Worm (Caenorhabditis elegans): ENCODE data around the gene moc-3.

Gene moc-3

ce11 chrIV:8136005-8136512, 5.7 kb downstream of the moc-3 start, which contains the start of the genes isp-1 and islo-1 (continued):
- no peak for TF ChIP-seq F44E2.7 (GFP tag; IDR thresholded peaks at IDR 0.05)
- TF ChIP-seq nhr-25 (tag; optimal IDR thresholded peaks at IDR 0.05; ENCODE audit: borderline replicate concordance, insufficient read depth) = peak; percentile 33
- TF ChIP-seq hlh-11 (tag; optimal IDR thresholded peaks at IDR 0.05) = peak; percentile 39
- TF ChIP-seq egl-27 (tag; optimal IDR thresholded peaks at IDR 0.05) = no peak
- TF ChIP-seq lin-39 (tag; optimal IDR thresholded peaks at IDR 0.05) = no peak
- no peak for TF ChIP-seq ceh-32 (tag; optimal IDR thresholded peaks at IDR 0.05; ENCODE audit: poor library complexity)
- no peak for TF ChIP-seq gei-8 (GFP tag; optimal IDR thresholded peaks at IDR 0.05)
- TF ChIP-seq mep-1 (tag; optimal IDR thresholded peaks at IDR 0.05) = peak; percentile 69
- peak; percentile 32 for TF ChIP-seq nhr-28 (tag; optimal IDR thresholded peaks at IDR 0.05)
- TF ChIP-seq nhr-48 (tag; optimal IDR thresholded peaks at IDR 0.05) = no peak
- no peak for TF ChIP-seq Y5F2A.4 (GFP tag; optimal IDR thresholded peaks at IDR 0.05)
- TF ChIP-seq ceh-20 (GFP tag; IDR thresholded peaks at IDR 0.05) = no peak
- no peak for TF ChIP-seq nhr-10 (tag; optimal IDR thresholded peaks at IDR 0.05)
- peak; percentile 35 for TF ChIP-seq unc-130 (GFP tag; optimal IDR thresholded peaks at IDR 0.05)
- no peak for TF ChIP-seq tag-97 (GFP tag; IDR thresholded peaks at IDR 0.05)
- peak; percentile 82 for TF ChIP-seq mes-2 (tag; optimal IDR thresholded peaks at IDR 0.05; ENCODE audit: poor library complexity, severe bottlenecking)
- TF ChIP-seq mxl-3 (GFP tag; optimal IDR thresholded peaks at IDR 0.05) = peak; percentile 11
- no peak for TF ChIP-seq T20F7.1 (GFP tag; optimal IDR thresholded peaks at IDR 0.05)
- no peak for TF ChIP-seq arid-1 (GFP tag; conservative IDR thresholded peaks at IDR 0.05)
- no peak for TF ChIP-seq Y105C5A.15 (GFP tag; IDR thresholded peaks at IDR 0.05)
- TF ChIP-seq daf-19 (GFP tag; conservative IDR thresholded peaks at IDR 0.05) = no peak
- peak; percentile 1 for TF ChIP-seq lin-15B (tag; optimal IDR thresholded peaks at IDR 0.05)
- TF ChIP-seq ztf-7 (tag; optimal IDR thresholded peaks at IDR 0.05) = no peak
- TF ChIP-seq lim-7 (GFP tag; IDR thresholded peaks at IDR 0.05) = no peak
- TF ChIP-seq vab-7 (GFP tag; IDR thresholded peaks at IDR 0.05) = no peak
- TF ChIP-seq madf-9 (GFP tag; conservative IDR thresholded peaks at IDR 0.05) = no peak
- no peak for TF ChIP-seq cey-2 (tag; optimal IDR thresholded peaks at IDR 0.05; ENCODE audit: borderline replicate concordance, insufficient read depth)
- no peak for TF ChIP-seq ceh-28 (tag; optimal IDR thresholded peaks at IDR 0.05)

- TF ChIP-seq madf-9 (GFP tag; conservative IDR thresholded peaks at IDR 0.05) (no peak), mdl-1 (tag; optimal IDR thresholded peaks at IDR 0.05) (no peak), daf-19 (GFP tag; conservative IDR thresholded peaks at IDR 0.05) (no peak), ztf-7 (tag; optimal IDR thresholded peaks at IDR 0.05) (no peak), spr-1 (tag; optimal IDR thresholded peaks at IDR 0.05) (no peak), madf-5 (GFP tag; IDR thresholded peaks at IDR 0.05) (no peak), F26F4.8 (GFP tag; conservative IDR thresholded peaks at IDR 0.05) (no peak), Y105C5A.15 (GFP tag; IDR thresholded peaks at IDR 0.05) (no peak), nhr-6 (tag; optimal IDR thresholded peaks at IDR 0.05) (no peak), dmd-8 (GFP tag; IDR thresholded peaks at IDR 0.05) (no peak), nhr-102 (tag; optimal IDR thresholded peaks at IDR 0.05) (no peak), gei-8 (GFP tag; optimal IDR thresholded peaks at IDR 0.05) (no peak), set-16 (GFP tag; IDR thresholded peaks at IDR 0.05) (no peak), nhr-28 (tag; optimal IDR thresholded peaks at IDR 0.05) (no peak), mxl-2 (GFP tag; conservative IDR thresholded peaks at IDR 0.05) (no peak)
Observed at ce11 chrIV:8136548-8136947, 6.2 kb downstream of the moc-3 start.

- TF ChIP-seq daf-16 (GFP tag; optimal IDR thresholded peaks at IDR 0.05) (peak in 1 of 2 experiments; percentile 17), daf-16 (tag; optimal IDR thresholded peaks at IDR 0.05) (peak; percentile 7), ctbp-1 (GFP tag; IDR thresholded peaks at IDR 0.05) (no peak), mxl-2 (GFP tag; conservative IDR thresholded peaks at IDR 0.05) (no peak), mep-1 (tag; optimal IDR thresholded peaks at IDR 0.05) (peak; percentile 19), hlh-11 (tag; optimal IDR thresholded peaks at IDR 0.05) (peak; percentile 18), ama-1 (optimal IDR thresholded peaks at IDR 0.05) (no peak), zfp-2 (tag; optimal IDR thresholded peaks at IDR 0.05) (no peak), F49E8.2 (tag; optimal IDR thresholded peaks at IDR 0.05; ENCODE audit: borderline replicate concordance) (no peak), unc-62 (GFP tag; optimal IDR thresholded peaks at IDR 0.05 in 1 of 2) (no peak), unc-62 (tag; optimal IDR thresholded peaks at IDR 0.05) (no peak), pqm-1 (tag; optimal IDR thresholded peaks at IDR 0.05) (peak; percentile 36), daf-12 (tag; optimal IDR thresholded peaks at IDR 0.05) (no peak), lsy-2 (tag; optimal IDR thresholded peaks at IDR 0.05) (no peak), ZK337.2 (GFP tag; IDR thresholded peaks at IDR 0.05) (no peak), lin-39 (tag; optimal IDR thresholded peaks at IDR 0.05) (no peak)
Observed at ce11 chrIV:8138984-8139383, 8.6 kb downstream of the moc-3 start, which contains the start of gene pmk-3. TSS of gene pmk-3 (plus strand) at chrIV:8139219.
